Worm (Caenorhabditis elegans): Measurements from ENCODE around the gene R151.2.
A peak's percentile ranks its signal among the peaks of the same experiment; 100 is the strongest.

Gene R151.2

ce11 chrIII:7165816-7166229, 43.9 kb upstream of the R151.2 start (continued):
- TF ChIP-seq ces-1 (GFP tag; optimal IDR thresholded peaks at IDR 0.05) = no peak

- TF ChIP-seq mdl-1 (tag; optimal IDR thresholded peaks at IDR 0.05) (peak in 1 of 2 experiments; percentile 41), ceh-62 (tag; optimal IDR thresholded peaks at IDR 0.05) (no peak), ztf-7 (tag; optimal IDR thresholded peaks at IDR 0.05) (peak; percentile 5), Y5F2A.4 (GFP tag; optimal IDR thresholded peaks at IDR 0.05) (no peak), lin-1 (GFP tag; IDR thresholded peaks at IDR 0.05) (0 out of 2 replicates have a peak, but pooled peaks have one; percentile 37), nhr-77 (tag; optimal IDR thresholded peaks at IDR 0.05) (no peak), ama-1 (optimal IDR thresholded peaks at IDR 0.05) (peak; percentile 2), set-16 (GFP tag; IDR thresholded peaks at IDR 0.05) (peak; percentile 31), cey-2 (tag; optimal IDR thresholded peaks at IDR 0.05; ENCODE audit: borderline replicate concordance, insufficient read depth) (no peak), sdz-12 (GFP tag; optimal IDR thresholded peaks at IDR 0.05) (no peak), egl-27 (tag; optimal IDR thresholded peaks at IDR 0.05) (no peak), pqm-1 (tag; optimal IDR thresholded peaks at IDR 0.05) (peak; percentile 84), F37D6.2 (tag; optimal IDR thresholded peaks at IDR 0.05) (peak; percentile 9), mep-1 (tag; optimal IDR thresholded peaks at IDR 0.05) (peak; percentile 76), pha-4 (GFP tag; IDR thresholded peaks at IDR 0.05) (no peak), pha-4 (tag; optimal IDR thresholded peaks at IDR 0.05) (no peak), madf-9 (GFP tag; conservative IDR thresholded peaks at IDR 0.05) (0 out of 2 replicates have a peak, but pooled peaks have one; percentile 23), vab-7 (GFP tag; IDR thresholded peaks at IDR 0.05) (no peak), hif-1 (tag; optimal IDR thresholded peaks at IDR 0.05) (peak in 1 of 2 experiments; percentile 20), hlh-11 (tag; optimal IDR thresholded peaks at IDR 0.05) (peak; percentile 58), rbr-2 (tag; optimal IDR thresholded peaks at IDR 0.05) (peak; percentile 64), nhr-28 (tag; optimal IDR thresholded peaks at IDR 0.05) (peak; percentile 69), jun-1 (tag; optimal IDR thresholded peaks at IDR 0.05) (peak; percentile 2), dmd-6 (GFP tag; IDR thresholded peaks at IDR 0.05) (peak; percentile 45), mes-2 (tag; optimal IDR thresholded peaks at IDR 0.05; ENCODE audit: poor library complexity, severe bottlenecking) (peak; percentile 51), T20F7.1 (GFP tag; optimal IDR thresholded peaks at IDR 0.05) (peak; percentile 19), hlh-30 (tag; optimal IDR thresholded peaks at IDR 0.05; ENCODE audit: insufficient read depth) (peak; percentile 40), daf-16 (GFP tag; optimal IDR thresholded peaks at IDR 0.05) (no peak), daf-16 (tag; optimal IDR thresholded peaks at IDR 0.05) (peak; percentile 74), lsy-2 (tag; optimal IDR thresholded peaks at IDR 0.05) (peak in 1 of 2 experiments; percentile 57), nhr-25 (tag; optimal IDR thresholded peaks at IDR 0.05; ENCODE audit: borderline replicate concordance, insufficient read depth) (no peak), duxl-1 (tag; optimal IDR thresholded peaks at IDR 0.05; ENCODE audit: poor library complexity) (no peak), fkh-10 (GFP tag; optimal IDR thresholded peaks at IDR 0.05) (peak; percentile 21), F26F4.8 (GFP tag; conservative IDR thresholded peaks at IDR 0.05) (no peak), nhr-6 (tag; optimal IDR thresholded peaks at IDR 0.05) (peak; percentile 29), dve-1 (tag; optimal IDR thresholded peaks at IDR 0.05; ENCODE audit: insufficient read depth) (peak; percentile 12), egl-43 (GFP tag; IDR thresholded peaks at IDR 0.05) (peak; percentile 61; the same call in 1 of the 2 replicates), php-3 (GFP tag; IDR thresholded peaks at IDR 0.05) (peak; percentile 89), T26A8.4 (GFP tag; IDR thresholded peaks at IDR 0.05) (no peak), dpl-1 (GFP tag; optimal IDR thresholded peaks at IDR 0.05) (peak; percentile 2), hmg-1.1 (GFP tag; IDR thresholded peaks at IDR 0.05) (peak; percentile 80), mxl-2 (GFP tag; conservative IDR thresholded peaks at IDR 0.05) (no peak), ceh-32 (tag; optimal IDR thresholded peaks at IDR 0.05; ENCODE audit: poor library complexity) (no peak), Y75B8A.6 (GFP tag; IDR thresholded peaks at IDR 0.05) (no peak)
Observed at ce11 chrIII:7166664-7167567, 42.9 kb upstream of the R151.2 start.
